Fruit fly (Drosophila melanogaster) whole organism, embryonic: ENCODE results near the gene CG32706.

Experiments
- CG10431 ChIP-seq: fragments of 200-800 bp; sonication (Bioruptor generic); optimal IDR thresholded peaks from 3 replicates; lab custom pipeline; 2018; ENCODE audit warnings: missing biosample characterization, mild to moderate bottlenecking, missing genetic modification characterization
- CG13424 ChIP-seq: fragments of 200-800 bp; sonication (Bioruptor generic); optimal IDR thresholded peaks from 2 replicates; lab custom pipeline; 2019; ENCODE audit warnings: missing biosample characterization, mild to moderate bottlenecking, missing genetic modification characterization, moderate library complexity
- CG14710 ChIP-seq: fragments of 200-800 bp; sonication (Bioruptor generic); optimal IDR thresholded peaks from 3 replicates; lab custom pipeline; 2019; ENCODE audit warnings: missing biosample characterization, mild to moderate bottlenecking, missing genetic modification characterization, moderate library complexity
- CG2202 ChIP-seq: fragments of 200-800 bp; sonication (Bioruptor generic); optimal IDR thresholded peaks from 2 replicates; lab custom pipeline; 2018; ENCODE audit warnings: missing biosample characterization, mild to moderate bottlenecking, missing genetic modification characterization
- CG30020 ChIP-seq: fragments of 200-800 bp; optimal IDR thresholded peaks from 2 replicates; lab custom pipeline; 2019; ENCODE audit warnings: missing biosample characterization, mild to moderate bottlenecking, missing genetic modification characterization, moderate library complexity
- CG32767 ChIP-seq: fragments of 200-800 bp; sonication (Bioruptor generic); IDR thresholded peaks from 2 replicates; pipeline ENCODE4 v1.3.6; 2022; ENCODE audit warnings: missing biosample characterization, missing genetic modification characterization
- CG3407 ChIP-seq: fragments of 200-800 bp; sonication (Bioruptor generic); optimal IDR thresholded peaks from 2 replicates; lab custom pipeline; 2018; ENCODE audit warnings: missing biosample characterization, mild to moderate bottlenecking, missing genetic modification characterization
- CG34376 ChIP-seq: fragments of 200-800 bp; sonication (Bioruptor generic); optimal IDR thresholded peaks from 2 replicates; lab custom pipeline; 2018; ENCODE audit warnings: missing biosample characterization, mild to moderate bottlenecking, missing genetic modification characterization
- CG34422 ChIP-seq: fragments of 200-800 bp; sonication (Bioruptor generic); IDR thresholded peaks from 3 replicates; pipeline ENCODE4 v1.3.6; 2022; ENCODE audit warnings: missing biosample characterization, missing genetic modification characterization
- CG4424 ChIP-seq: fragments of 200-800 bp; sonication (Bioruptor generic); optimal IDR thresholded peaks from 3 replicates; lab custom pipeline; 2016; ENCODE audit warnings: missing biosample characterization, missing genetic modification characterization
- CG6654 ChIP-seq: fragments of 200-800 bp; sonication (Bioruptor generic); optimal IDR thresholded peaks from 2 replicates; lab custom pipeline; 2017; ENCODE audit warnings: missing biosample characterization, mild to moderate bottlenecking, missing genetic modification characterization
- CG6689 ChIP-seq: fragments of 200-800 bp; sonication (Bioruptor generic); IDR thresholded peaks from 2 replicates; pipeline ENCODE4 v1.3.6; 2022; ENCODE audit warnings: missing biosample characterization, missing genetic modification characterization
- CG6854 ChIP-seq: fragments of 200-800 bp; sonication (Bioruptor generic); optimal IDR thresholded peaks from 3 replicates; lab custom pipeline; 2017; ENCODE audit warnings: missing biosample characterization, mild to moderate bottlenecking, missing genetic modification characterization
- CG8359 ChIP-seq: fragments of 200-800 bp; sonication (Bioruptor generic); optimal IDR thresholded peaks from 2 replicates; lab custom pipeline; 2017; ENCODE audit warnings: missing biosample characterization, mild to moderate bottlenecking, missing genetic modification characterization, borderline replicate concordance
- CG9437 ChIP-seq: fragments of 200-800 bp; sonication (Bioruptor generic); optimal IDR thresholded peaks from 2 replicates; lab custom pipeline; 2018; ENCODE audit warnings: missing biosample characterization, mild to moderate bottlenecking, missing genetic modification characterization
- CG9609 ChIP-seq: fragments of 200-800 bp; sonication (Bioruptor generic); optimal IDR thresholded peaks from 3 replicates; lab custom pipeline; 2016; ENCODE audit warnings: missing biosample characterization, missing genetic modification characterization
- D ChIP-seq, 2 experiments: fragments of 200-800 bp in 1 of 2; fragments of >200 bp in 1 of 2; sonication (Bioruptor generic) in 1 of 2; optimal IDR thresholded peaks; 2 replicates in 1 of 2; 3 replicates in 1 of 2; lab custom pipeline; 2017; ENCODE audit warnings: mild to moderate bottlenecking in 1 of 2, missing biosample characterization in 1 of 2, missing genetic modification characterization in 1 of 2, missing genetic modification reagents in 1 of 2
- Hr39 ChIP-seq: fragments of >200 bp; optimal IDR thresholded peaks from 2 replicates; lab custom pipeline; 2017
- Hsf ChIP-seq: fragments of 200-800 bp; sonication (Bioruptor generic); optimal IDR thresholded peaks from 3 replicates; lab custom pipeline; 2016; ENCODE audit warnings: missing biosample characterization, missing genetic modification characterization
- Kr ChIP-seq: fragments of 200-800 bp; sonication (Bioruptor generic); optimal IDR thresholded peaks from 2 replicates; lab custom pipeline; 2017; ENCODE audit warnings: missing biosample characterization, mild to moderate bottlenecking, missing genetic modification characterization
- Lhr ChIP-seq: fragments of 200-800 bp; sonication (Bioruptor generic); optimal IDR thresholded peaks from 3 replicates; lab custom pipeline; 2017; ENCODE audit warnings: mild to moderate bottlenecking, missing biosample characterization, missing genetic modification reagents, missing genetic modification characterization
- Mad ChIP-seq: fragments of 200-800 bp; sonication (Bioruptor generic); optimal IDR thresholded peaks from 2 replicates; lab custom pipeline; 2016; ENCODE audit warnings: missing biosample characterization, missing genetic modification characterization
- Meics ChIP-seq: fragments of 200-800 bp; sonication (Bioruptor generic); optimal IDR thresholded peaks from 2 replicates; lab custom pipeline; 2017; ENCODE audit warnings: missing biosample characterization, mild to moderate bottlenecking, missing genetic modification characterization
- Mrtf ChIP-seq: fragments of 200-800 bp; sonication (Bioruptor generic); IDR thresholded peaks from 3 replicates; pipeline ENCODE4 v1.3.6; 2022; ENCODE audit warnings: missing biosample characterization, missing genetic modification characterization
- NFAT ChIP-seq: fragments of 200-800 bp; sonication (Bioruptor generic); IDR thresholded peaks from 2 replicates; pipeline ENCODE4 v1.3.6; 2022; ENCODE audit warnings: missing biosample characterization, missing genetic modification characterization
- Oaz ChIP-seq: fragments of 200-800 bp; sonication (Bioruptor generic); IDR thresholded peaks from 2 replicates; pipeline ENCODE4 v1.3.6; 2022; ENCODE audit warnings: missing biosample characterization, missing genetic modification characterization
- Oli ChIP-seq: fragments of 200-800 bp; sonication (Bioruptor generic); optimal IDR thresholded peaks from 2 replicates; lab custom pipeline; 2018; ENCODE audit warnings: missing biosample characterization, mild to moderate bottlenecking, missing genetic modification characterization, moderate library complexity
- Trl ChIP-seq, 3 experiments: fragments of >200 bp in 2 of 3; fragments of 200-800 bp in 1 of 3; sonication (Bioruptor generic) in 1 of 3; optimal IDR thresholded peaks; 2 replicates in 1 of 3; 3 replicates in 2 of 3; lab custom pipeline; 2016 to 2017; ENCODE audit warnings: missing biosample characterization in 1 of 3, missing genetic modification characterization in 1 of 3
- ash1 ChIP-seq: fragments of 200-800 bp; sonication (Bioruptor generic); optimal IDR thresholded peaks from 2 replicates; lab custom pipeline; 2018; ENCODE audit warnings: missing biosample characterization, mild to moderate bottlenecking, missing genetic modification characterization
- cato ChIP-seq: fragments of 200-800 bp; sonication (Bioruptor generic); optimal IDR thresholded peaks from 2 replicates; lab custom pipeline; 2016; ENCODE audit warnings: missing biosample characterization, missing genetic modification characterization, borderline replicate concordance
- disco-r ChIP-seq: fragments of 200-800 bp; sonication (Bioruptor generic); optimal IDR thresholded peaks from 2 replicates; lab custom pipeline; 2016; ENCODE audit warnings: missing biosample characterization, missing genetic modification characterization
- dmrt99B ChIP-seq: fragments of 200-800 bp; sonication (Bioruptor generic); optimal IDR thresholded peaks from 2 replicates; lab custom pipeline; 2018; ENCODE audit warnings: missing biosample characterization, mild to moderate bottlenecking, missing genetic modification characterization, moderate library complexity
- dysf ChIP-seq: fragments of 200-800 bp; sonication (Bioruptor generic); IDR thresholded peaks from 3 replicates; pipeline ENCODE4 v1.3.6; 2022; ENCODE audit warnings: missing biosample characterization, missing genetic modification characterization
- ems ChIP-seq: fragments of 200-800 bp; sonication (Bioruptor generic); optimal IDR thresholded peaks from 3 replicates; lab custom pipeline; 2016; ENCODE audit warnings: missing biosample characterization, missing genetic modification characterization
- esg ChIP-seq: fragments of 200-800 bp; sonication (Bioruptor generic); conservative IDR thresholded peaks from 2 replicates; pipeline ENCODE4 v1.3.6; 2022; ENCODE audit warnings: missing biosample characterization, missing genetic modification characterization
- fu2 ChIP-seq: fragments of 200-800 bp; sonication (Bioruptor generic); optimal IDR thresholded peaks from 2 replicates; lab custom pipeline; 2016; ENCODE audit warnings: missing biosample characterization, missing genetic modification characterization
- gce ChIP-seq: fragments of 200-800 bp; sonication (Bioruptor generic); IDR thresholded peaks from 3 replicates; pipeline ENCODE4 v1.3.6; 2022; ENCODE audit warnings: missing biosample characterization, missing genetic modification characterization
- gcm ChIP-seq: fragments of 200-800 bp; sonication (Bioruptor generic); optimal IDR thresholded peaks from 2 replicates; lab custom pipeline; 2019; ENCODE audit warnings: missing biosample characterization, mild to moderate bottlenecking, missing genetic modification characterization, moderate library complexity
- insv ChIP-seq, 2 experiments: fragments of 200-800 bp; sonication (Bioruptor generic); optimal IDR thresholded peaks; 3 replicates each; lab custom pipeline; 2016 to 2018; ENCODE audit warnings: missing biosample characterization in 2 of 2, missing genetic modification characterization in 2 of 2
- kay ChIP-seq: fragments of 200-800 bp; sonication (Bioruptor generic); optimal IDR thresholded peaks from 2 replicates; lab custom pipeline; 2016; ENCODE audit warnings: missing biosample characterization, missing genetic modification characterization
- ken ChIP-seq: fragments of 200-800 bp; sonication (Bioruptor generic); IDR thresholded peaks from 3 replicates; pipeline ENCODE4 v1.3.6; 2022; ENCODE audit warnings: missing biosample characterization, missing genetic modification characterization
- oc ChIP-seq: fragments of 200-800 bp; sonication (Bioruptor generic); optimal IDR thresholded peaks from 2 replicates; lab custom pipeline; 2018; ENCODE audit warnings: missing biosample characterization, mild to moderate bottlenecking, missing genetic modification characterization, moderate library complexity
- peb ChIP-seq: fragments of 200-800 bp; sonication (Bioruptor generic); IDR thresholded peaks from 2 replicates; pipeline ENCODE4 v1.3.6; 2022; ENCODE audit warnings: missing biosample characterization, missing genetic modification characterization
- psq ChIP-seq: fragments of 200-800 bp; sonication (Bioruptor generic); optimal IDR thresholded peaks from 2 replicates; lab custom pipeline; 2017; ENCODE audit warnings: missing biosample characterization, missing genetic modification characterization
- sc ChIP-seq, 3 experiments: fragments of >200 bp in 2 of 3; fragments of 200-800 bp in 1 of 3; sonication (Bioruptor generic) in 1 of 3; optimal IDR thresholded peaks; 2 replicates in 2 of 3; 3 replicates in 1 of 3; lab custom pipeline; 2017; ENCODE audit warnings: mild to moderate bottlenecking in 1 of 3, missing biosample characterization in 1 of 3, missing genetic modification characterization in 1 of 3, missing genetic modification reagents in 1 of 3
- sima ChIP-seq: fragments of 200-800 bp; sonication (Bioruptor generic); optimal IDR thresholded peaks from 2 replicates; lab custom pipeline; 2016; ENCODE audit warnings: missing biosample characterization, missing genetic modification characterization
- so ChIP-seq: fragments of 200-800 bp; sonication (Bioruptor generic); IDR thresholded peaks from 3 replicates; pipeline ENCODE4 v1.3.6; 2022; ENCODE audit warnings: missing biosample characterization, missing genetic modification characterization
- tio ChIP-seq: fragments of 200-800 bp; sonication (Bioruptor generic); optimal IDR thresholded peaks from 2 replicates; lab custom pipeline; 2017; ENCODE audit warnings: missing biosample characterization, missing genetic modification characterization, inconsistent platforms
- vvl ChIP-seq: fragments of 200-800 bp; sonication (Bioruptor generic); IDR thresholded peaks from 2 replicates; pipeline ENCODE4 v1.3.6; 2022; ENCODE audit warnings: missing biosample characterization, missing genetic modification characterization
- zfh1 ChIP-seq: fragments of 200-800 bp; sonication (Bioruptor generic); IDR thresholded peaks from 3 replicates; pipeline ENCODE4 v1.3.6; 2022; ENCODE audit warnings: missing biosample characterization, missing genetic modification characterization
- zfh2 ChIP-seq: fragments of 200-800 bp; sonication (Bioruptor generic); optimal IDR thresholded peaks from 2 replicates; lab custom pipeline; 2016; ENCODE audit warnings: missing biosample characterization, missing genetic modification characterization

Gene CG32706

DNA sequence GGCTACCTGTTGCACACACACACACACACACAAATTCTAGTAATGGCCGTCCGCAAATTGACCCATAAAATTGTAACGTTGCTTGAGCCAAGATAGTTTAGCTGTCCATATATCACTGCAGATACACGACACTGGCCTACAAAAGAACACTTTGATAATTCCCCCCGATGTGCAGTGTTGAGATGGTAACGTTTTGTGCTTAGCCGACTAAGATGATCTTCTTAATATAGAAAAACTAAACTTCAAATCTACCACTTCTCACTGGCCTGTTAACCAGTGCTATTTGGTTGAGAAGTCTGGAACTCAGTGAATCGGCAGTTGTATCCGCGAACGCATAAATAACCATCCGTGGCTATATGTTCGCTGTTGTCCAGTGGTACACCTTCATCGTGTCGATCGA is 18.1 kb upstream of the CG32706 start (continued):
- TF ChIP-seq ken: no peak
- TF ChIP-seq Lhr: no peak
- TF ChIP-seq gcm: no peak
- no peak for TF ChIP-seq CG6654 (GFP tag; lab: Kevin White, UChicago)
- TF ChIP-seq Mrtf (GFP tag; lab: Robert Waterston, UW): 0 out of 3 replicates have a peak, but pooled peaks have one; percentile 44
- TF ChIP-seq esg: no peak
- no peak for TF ChIP-seq CG34422 (GFP tag; lab: Robert Waterston, UW)
- TF ChIP-seq vvl (GFP tag; lab: Robert Waterston, UW): peak; percentile 38; the same call in 1 of the 2 replicates
- no peak for TF ChIP-seq Meics (GFP tag; lab: Kevin White, UChicago)
- no peak for TF ChIP-seq gce (GFP tag; lab: Robert Waterston, UW)
- TF ChIP-seq D (optimal IDR thresholded peaks at IDR 0.05; lab: Kevin White, UChicago): no peak
- no peak for TF ChIP-seq D (GFP tag; optimal IDR thresholded peaks at IDR 0.05; lab: Kevin White, UChicago)
- no peak for TF ChIP-seq sima (GFP tag; lab: Kevin White, UChicago)
- TF ChIP-seq CG3407 (GFP tag; lab: Kevin White, UChicago): no peak
- no peak for TF ChIP-seq CG14710 (tag; lab: Kevin White, UChicago)
- TF ChIP-seq CG13424 (tag; lab: Kevin White, UChicago): no peak
- TF ChIP-seq CG6689 (GFP tag; lab: Robert Waterston, UW): no peak
- no peak for TF ChIP-seq CG6854
- no peak for TF ChIP-seq CG4424 (GFP tag; lab: Kevin White, UChicago)
- peak; percentile 40; the same call in 1 of the 2 replicates for TF ChIP-seq NFAT (GFP tag; lab: Robert Waterston, UW)
- TF ChIP-seq kay: no peak
- TF ChIP-seq Mad (GFP tag; lab: Kevin White, UChicago): no peak
- no peak for TF ChIP-seq CG9437 (GFP tag; lab: Kevin White, UChicago)
- TF ChIP-seq CG8359: no peak
- TF ChIP-seq Hsf (GFP tag; lab: Kevin White, UChicago): no peak
- no peak for TF ChIP-seq zfh2 (GFP tag; lab: Kevin White, UChicago)
- TF ChIP-seq psq (GFP tag; lab: Kevin White, UChicago): no peak
- no peak for TF ChIP-seq fu2 (GFP tag; lab: Kevin White, UChicago)
- TF ChIP-seq Kr (GFP tag; lab: Kevin White, UChicago): no peak
- TF ChIP-seq dmrt99B: no peak
- no peak for TF ChIP-seq CG30020 (tag; lab: Kevin White, UChicago)
- no peak for TF ChIP-seq CG32767 (GFP tag; lab: Robert Waterston, UW)
- no peak for TF ChIP-seq Oli (tag; lab: Kevin White, UChicago)
- no peak for TF ChIP-seq tio (GFP tag; lab: Kevin White, UChicago)
- no peak for TF ChIP-seq CG9609
- TF ChIP-seq CG2202: no peak
- TF ChIP-seq insv (GFP tag; optimal IDR thresholded peaks at IDR 0.05; lab: Kevin White, UChicago): no peak
- peak; percentile 51; the same call in 2 of the 3 replicates for TF ChIP-seq zfh1 (GFP tag; lab: Robert Waterston, UW)
- TF ChIP-seq Oaz (GFP tag; lab: Robert Waterston, UW): no peak
- TF ChIP-seq disco-r: no peak
- no peak for TF ChIP-seq sc (optimal IDR thresholded peaks at IDR 0.05; lab: Kevin White, UChicago)
- TF ChIP-seq sc (GFP tag; optimal IDR thresholded peaks at IDR 0.05; lab: Kevin White, UChicago): no peak
- no peak for TF ChIP-seq Trl (optimal IDR thresholded peaks at IDR 0.05; lab: Kevin White, UChicago)
- TF ChIP-seq Trl (GFP tag; optimal IDR thresholded peaks at IDR 0.05; lab: Kevin White, UChicago): no peak
- TF ChIP-seq CG34376 (GFP tag; lab: Kevin White, UChicago): no peak
- no peak for TF ChIP-seq CG10431 (GFP tag; lab: Kevin White, UChicago)
- peak; percentile 43; the same call in 2 of the 3 replicates for TF ChIP-seq dysf
- TF ChIP-seq Hr39 (lab: Kevin White, UChicago): no peak
- no peak for TF ChIP-seq oc (tag; lab: Kevin White, UChicago)
- TF ChIP-seq cato (GFP tag; lab: Kevin White, UChicago): no peak
- TF ChIP-seq ems (GFP tag; lab: Kevin White, UChicago): no peak
- TF ChIP-seq peb (GFP tag; lab: Robert Waterston, UW): no peak
- TF ChIP-seq so (GFP tag; lab: Robert Waterston, UW): no peak
- TF ChIP-seq ash1 (GFP tag; lab: Kevin White, UChicago): no peak
